Fruit fly (Drosophila melanogaster) whole organism: ENCODE measurements around the gene Gal.

Experiments used
- CG8478 ChIP-seq: fragments of >200 bp; optimal IDR thresholded peaks from 2 replicates; lab custom pipeline; 2018; ENCODE audit warnings: inconsistent platforms
- Dll ChIP-seq: fragments of >200 bp; optimal IDR thresholded peaks from 2 replicates; lab custom pipeline; 2017
- pan ChIP-seq: fragments of >200 bp; optimal IDR thresholded peaks from 2 replicates; lab custom pipeline; 2017
- psq ChIP-seq: fragments of >200 bp; optimal IDR thresholded peaks from 2 replicates; lab custom pipeline; 2017

- TF ChIP-seq Dll (lab: Kevin White, UChicago) (no peak), pan (lab: Kevin White, UChicago) (no peak), CG8478 (no peak), psq (lab: Kevin White, UChicago) (no peak)
Measured at dm6 chr2L:6022793-6023192, 16.2 kb upstream of the Gal start.
